Worm (Caenorhabditis elegans): ENCODE measurements around the gene slfl-5.

slfl-5 gene

ce11 chrV:12283187-12283586 lies 38.3 kb upstream of the slfl-5 start, which contains the start of gene F55C5.10:
TSS of gene F55C5.10 (plus strand) at chrV:12283487.
- no peak for TF ChIP-seq snpc-4 (tag; optimal IDR thresholded peaks at IDR 0.05)
- TF ChIP-seq lin-13 (GFP tag; optimal IDR thresholded peaks at IDR 0.05) = no peak
- TF ChIP-seq ztf-11 (tag; optimal IDR thresholded peaks at IDR 0.05) = no peak
- no peak for TF ChIP-seq ztf-4 (tag; optimal IDR thresholded peaks at IDR 0.05)
- no peak for TF ChIP-seq unc-62 (GFP tag; optimal IDR thresholded peaks at IDR 0.05)
- no peak for TF ChIP-seq ama-1 (optimal IDR thresholded peaks at IDR 0.05)
- TF ChIP-seq nhr-23 (tag; optimal IDR thresholded peaks at IDR 0.05) = no peak
- no peak for TF ChIP-seq nhr-11 (tag; optimal IDR thresholded peaks at IDR 0.05)
- no peak for TF ChIP-seq nhr-6 (tag; optimal IDR thresholded peaks at IDR 0.05)
- no peak for TF ChIP-seq gmeb-1 (tag; optimal IDR thresholded peaks at IDR 0.05)
- TF ChIP-seq sma-3 (GFP tag; optimal IDR thresholded peaks at IDR 0.05) = no peak
- TF ChIP-seq skn-1 (tag; optimal IDR thresholded peaks at IDR 0.05) = no peak
- no peak for TF ChIP-seq unc-55 (GFP tag; optimal IDR thresholded peaks at IDR 0.05)
- no peak for TF ChIP-seq nhr-129 (tag; optimal IDR thresholded peaks at IDR 0.05)
- TF ChIP-seq lin-39 (tag; optimal IDR thresholded peaks at IDR 0.05) = no peak
- TF ChIP-seq lin-11 (tag; optimal IDR thresholded peaks at IDR 0.05) = no peak
- no peak for TF ChIP-seq mbf-1 (tag; optimal IDR thresholded peaks at IDR 0.05)
- no peak for TF ChIP-seq alr-1 (tag; optimal IDR thresholded peaks at IDR 0.05)

ce11 chrV:12281508-12281907 lies 36.7 kb upstream of the slfl-5 start:
- TF ChIP-seq mdl-1 (tag; optimal IDR thresholded peaks at IDR 0.05) (no peak), F13H6.1 (tag; optimal IDR thresholded peaks at IDR 0.05) (no peak), aly-2 (tag; optimal IDR thresholded peaks at IDR 0.05) (no peak), lin-11 (tag; optimal IDR thresholded peaks at IDR 0.05) (no peak), unc-55 (GFP tag; optimal IDR thresholded peaks at IDR 0.05) (no peak), nhr-23 (tag; optimal IDR thresholded peaks at IDR 0.05) (no peak), lin-13 (GFP tag; optimal IDR thresholded peaks at IDR 0.05) (no peak), ztf-11 (tag; optimal IDR thresholded peaks at IDR 0.05) (no peak)

DNA sequence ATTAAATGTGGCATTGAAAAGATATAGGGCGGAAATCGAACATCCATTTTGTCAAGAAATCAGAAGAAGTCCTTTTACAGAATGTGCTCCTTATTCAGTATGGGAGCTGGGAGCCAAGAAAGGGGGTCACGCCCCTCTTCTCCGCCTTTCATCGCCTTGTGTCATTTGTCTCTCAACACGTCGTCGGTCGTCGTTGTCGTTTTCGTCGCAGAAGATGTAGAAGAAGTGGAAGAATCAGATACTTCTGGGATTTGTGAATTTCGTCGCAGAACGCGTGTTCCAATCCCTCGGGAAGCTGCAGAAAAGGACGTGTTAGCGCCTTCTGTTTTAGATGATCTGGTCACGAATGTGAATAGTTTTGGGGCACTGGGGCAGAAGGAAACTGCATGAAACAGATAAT lies 32.1 kb upstream of the slfl-5 start, which contains the start of gene bnc-1:
Gene bnc-1 (minus strand): TSS at position 101 of the 400 bp plus-strand sequence.
- TF ChIP-seq aly-2 (tag; optimal IDR thresholded peaks at IDR 0.05) (no peak), nhr-129 (tag; optimal IDR thresholded peaks at IDR 0.05) (no peak), lin-11 (tag; optimal IDR thresholded peaks at IDR 0.05) (no peak), R02D3.7 (tag; optimal IDR thresholded peaks at IDR 0.05) (no peak), egl-27 (tag; optimal IDR thresholded peaks at IDR 0.05) (no peak), F13H6.1 (tag; optimal IDR thresholded peaks at IDR 0.05) (no peak), lin-13 (GFP tag; optimal IDR thresholded peaks at IDR 0.05) (no peak), elt-3 (tag; optimal IDR thresholded peaks at IDR 0.05) (no peak), mdl-1 (tag; optimal IDR thresholded peaks at IDR 0.05) (no peak), unc-39 (tag; optimal IDR thresholded peaks at IDR 0.05) (no peak), crh-2 (tag; optimal IDR thresholded peaks at IDR 0.05) (no peak), nhr-12 (tag; optimal IDR thresholded peaks at IDR 0.05) (no peak), alr-1 (tag; optimal IDR thresholded peaks at IDR 0.05) (no peak), skn-1 (tag; optimal IDR thresholded peaks at IDR 0.05) (no peak), snpc-4 (tag; optimal IDR thresholded peaks at IDR 0.05) (no peak), nhr-77 (tag; optimal IDR thresholded peaks at IDR 0.05) (no peak), sma-3 (GFP tag; optimal IDR thresholded peaks at IDR 0.05) (no peak), ceh-16 (tag; optimal IDR thresholded peaks at IDR 0.05) (no peak)

- no peak for TF ChIP-seq nhr-77 (tag; optimal IDR thresholded peaks at IDR 0.05)
- no peak for TF ChIP-seq nhr-23 (tag; optimal IDR thresholded peaks at IDR 0.05)
- no peak for TF ChIP-seq nhr-237 (tag; optimal IDR thresholded peaks at IDR 0.05)
- no peak for TF ChIP-seq sma-9 (GFP tag; optimal IDR thresholded peaks at IDR 0.05)
- TF ChIP-seq sma-9 (tag; optimal IDR thresholded peaks at IDR 0.05) = no peak
- no peak for TF ChIP-seq nhr-25 (tag; optimal IDR thresholded peaks at IDR 0.05)
- TF ChIP-seq lin-39 (tag; optimal IDR thresholded peaks at IDR 0.05) = no peak
- no peak for TF ChIP-seq ceh-16 (tag; optimal IDR thresholded peaks at IDR 0.05)
- TF ChIP-seq alr-1 (tag; optimal IDR thresholded peaks at IDR 0.05) = no peak
- no peak for TF ChIP-seq C34F6.9 (tag; optimal IDR thresholded peaks at IDR 0.05)
- TF ChIP-seq blmp-1 (tag; optimal IDR thresholded peaks at IDR 0.05; ENCODE audit: insufficient read depth) = no peak
- no peak for TF ChIP-seq unc-62 (GFP tag; optimal IDR thresholded peaks at IDR 0.05)
- no peak for TF ChIP-seq ceh-82 (tag; optimal IDR thresholded peaks at IDR 0.05)
- TF ChIP-seq lin-13 (GFP tag; optimal IDR thresholded peaks at IDR 0.05) = no peak
- no peak for TF ChIP-seq fos-1 (tag; optimal IDR thresholded peaks at IDR 0.05)
- TF ChIP-seq nhr-129 (tag; optimal IDR thresholded peaks at IDR 0.05) = no peak
- TF ChIP-seq nhr-6 (tag; optimal IDR thresholded peaks at IDR 0.05) = no peak
Observed at ce11 chrV:12275714-12276113, 30.9 kb upstream of the slfl-5 start.
